Fruit fly (Drosophila melanogaster) whole organism, prepupa: ENCODE results near the gene CG17930.
A peak's percentile ranks its signal among the peaks of the same experiment; 100 is the strongest.

ENCODE experiments used
- Blimp-1 ChIP-seq: fragments of 200-800 bp; sonication (Bioruptor generic); optimal IDR thresholded peaks from 3 replicates; lab custom pipeline; 2017; ENCODE audit warnings: missing biosample characterization, missing genetic modification characterization, mild to moderate bottlenecking, moderate library complexity, missing genetic modification reagents
- CG11294 ChIP-seq: fragments of 200-800 bp; sonication (Bioruptor generic); IDR thresholded peaks from 2 replicates; pipeline ENCODE4 v1.3.6; 2022; ENCODE audit warnings: missing biosample characterization, missing genetic modification characterization
- CG11762 ChIP-seq: fragments of 200-800 bp; sonication (Bioruptor generic); optimal IDR thresholded peaks from 3 replicates; lab custom pipeline; 2016; ENCODE audit warnings: missing biosample characterization, missing genetic modification characterization; ENCODE audit not compliant: insufficient read depth
- CG11902 ChIP-seq: fragments of 200-800 bp; sonication (Bioruptor generic); optimal IDR thresholded peaks from 3 replicates; lab custom pipeline; 2016; ENCODE audit warnings: missing biosample characterization, missing genetic modification characterization
- CG1621 ChIP-seq: fragments of 200-800 bp; sonication (Bioruptor generic); optimal IDR thresholded peaks from 3 replicates; lab custom pipeline; 2018; ENCODE audit warnings: missing biosample characterization, mild to moderate bottlenecking, missing genetic modification characterization
- CG16779 ChIP-seq: fragments of 200-800 bp; sonication (Bioruptor generic); optimal IDR thresholded peaks from 3 replicates; lab custom pipeline; 2017; ENCODE audit warnings: missing biosample characterization, mild to moderate bottlenecking, missing genetic modification characterization
- CG31627 ChIP-seq: fragments of 200-800 bp; sonication (Bioruptor generic); optimal IDR thresholded peaks from 3 replicates; lab custom pipeline; 2016; ENCODE audit warnings: missing biosample characterization, missing genetic modification characterization
- CG32006 ChIP-seq: fragments of 200-800 bp; sonication (Bioruptor generic); optimal IDR thresholded peaks from 3 replicates; lab custom pipeline; 2017; ENCODE audit warnings: missing biosample characterization, mild to moderate bottlenecking, missing genetic modification characterization
- CG34406 ChIP-seq: fragments of 200-800 bp; sonication (Bioruptor generic); optimal IDR thresholded peaks from 3 replicates; lab custom pipeline; 2016; ENCODE audit warnings: missing biosample characterization, missing genetic modification characterization
- CG3919 ChIP-seq: fragments of 200-800 bp; sonication (Bioruptor generic); optimal IDR thresholded peaks from 3 replicates; lab custom pipeline; 2016; ENCODE audit warnings: missing biosample characterization, missing genetic modification characterization
- CG6163 ChIP-seq: fragments of 200-800 bp; sonication (Bioruptor generic); IDR thresholded peaks from 3 replicates; pipeline ENCODE4 v1.3.6; 2022; ENCODE audit warnings: missing biosample characterization, missing genetic modification characterization
- CG6276 ChIP-seq: fragments of 200-800 bp; sonication (Bioruptor generic); optimal IDR thresholded peaks from 2 replicates; lab custom pipeline; 2017; ENCODE audit warnings: missing biosample characterization, mild to moderate bottlenecking, missing genetic modification characterization
- CG7368 ChIP-seq: fragments of 200-800 bp; sonication (Bioruptor generic); optimal IDR thresholded peaks from 3 replicates; lab custom pipeline; 2016; ENCODE audit warnings: missing biosample characterization, missing genetic modification characterization
- CG9139 ChIP-seq: fragments of 200-800 bp; sonication (Bioruptor generic); optimal IDR thresholded peaks from 3 replicates; lab custom pipeline; 2017; ENCODE audit warnings: missing biosample characterization, mild to moderate bottlenecking, missing genetic modification characterization
- Eip78C ChIP-seq: fragments of 200-800 bp; sonication (Bioruptor generic); peaks from one replicate; lab custom pipeline; 2016; ENCODE audit warnings: missing biosample characterization, missing genetic modification characterization
- Ets96B ChIP-seq: fragments of 200-800 bp; optimal IDR thresholded peaks from 2 replicates; lab custom pipeline; 2019; ENCODE audit warnings: missing biosample characterization, mild to moderate bottlenecking, missing genetic modification characterization, moderate library complexity
- Gug ChIP-seq: fragments of 200-800 bp; sonication (Bioruptor generic); IDR thresholded peaks from 2 replicates; pipeline ENCODE4 v1.3.6; 2022; ENCODE audit warnings: missing biosample characterization, missing genetic modification characterization
- Hr38 ChIP-seq: sonication (Bioruptor generic); optimal IDR thresholded peaks from 2 replicates; lab custom pipeline; 2016; ENCODE audit warnings: missing biosample characterization, missing genetic modification characterization
- Hr39 ChIP-seq: fragments of 200-800 bp; sonication (Bioruptor generic); optimal IDR thresholded peaks from 2 replicates; lab custom pipeline; 2016; ENCODE audit warnings: missing biosample characterization, missing genetic modification characterization
- Hr4 ChIP-seq: fragments of 200-800 bp; sonication (Bioruptor generic); optimal IDR thresholded peaks from 3 replicates; lab custom pipeline; 2016; ENCODE audit warnings: missing biosample characterization, missing genetic modification characterization
- OdsH ChIP-seq: fragments of 200-800 bp; sonication (Bioruptor generic); optimal IDR thresholded peaks from 3 replicates; lab custom pipeline; 2016; ENCODE audit warnings: missing biosample characterization, missing genetic modification characterization
- Smox ChIP-seq: fragments of 200-800 bp; sonication (Bioruptor generic); optimal IDR thresholded peaks from 3 replicates; lab custom pipeline; 2016; ENCODE audit warnings: missing biosample characterization, missing genetic modification characterization
- Sox102F ChIP-seq: fragments of 200-800 bp; sonication (Bioruptor generic); optimal IDR thresholded peaks from 2 replicates; lab custom pipeline; 2016; ENCODE audit warnings: missing biosample characterization, mild to moderate bottlenecking, missing genetic modification characterization
- Sox14 ChIP-seq: fragments of 200-800 bp; sonication (Bioruptor generic); optimal IDR thresholded peaks from 3 replicates; lab custom pipeline; 2016; ENCODE audit warnings: missing biosample characterization, missing genetic modification characterization
- Sox15 ChIP-seq: fragments of 200-800 bp; sonication (Bioruptor generic); optimal IDR thresholded peaks from 3 replicates; lab custom pipeline; 2016; ENCODE audit warnings: missing biosample characterization, missing genetic modification characterization
- achi ChIP-seq: fragments of 200-800 bp; sonication (Bioruptor generic); optimal IDR thresholded peaks from 3 replicates; lab custom pipeline; 2016; ENCODE audit warnings: missing biosample characterization, missing genetic modification characterization
- acj6 ChIP-seq: fragments of 200-800 bp; sonication (Bioruptor generic); optimal IDR thresholded peaks from 3 replicates; lab custom pipeline; 2016; ENCODE audit warnings: missing biosample characterization, missing genetic modification characterization
- cyc ChIP-seq: fragments of 200-800 bp; sonication (Bioruptor generic); optimal IDR thresholded peaks from 3 replicates; lab custom pipeline; 2016; ENCODE audit warnings: missing biosample characterization, missing genetic modification characterization
- dac ChIP-seq: fragments of 200-800 bp; sonication (Bioruptor generic); optimal IDR thresholded peaks from 2 replicates; lab custom pipeline; 2017; ENCODE audit warnings: missing biosample characterization, mild to moderate bottlenecking, missing genetic modification characterization
- dsx ChIP-seq: fragments of 200-800 bp; optimal IDR thresholded peaks from 3 replicates; lab custom pipeline; 2019; ENCODE audit warnings: missing biosample characterization, mild to moderate bottlenecking, missing genetic modification characterization, moderate library complexity; ENCODE audit not compliant: poor library complexity, severe bottlenecking
- eg ChIP-seq: fragments of 200-800 bp; sonication (Bioruptor generic); IDR thresholded peaks from 3 replicates; pipeline ENCODE4 v1.3.6; 2022; ENCODE audit warnings: missing biosample characterization, missing genetic modification characterization
- esn ChIP-seq: fragments of 200-800 bp; sonication (Bioruptor generic); optimal IDR thresholded peaks from 2 replicates; lab custom pipeline; 2016; ENCODE audit warnings: missing biosample characterization, mild to moderate bottlenecking, missing genetic modification characterization, moderate library complexity
- fd59A ChIP-seq: fragments of 200-800 bp; sonication (Bioruptor generic); optimal IDR thresholded peaks from 2 replicates; lab custom pipeline; 2017; ENCODE audit warnings: missing biosample characterization, mild to moderate bottlenecking, missing genetic modification characterization, missing genetic modification reagents
- fd85E ChIP-seq: fragments of 200-800 bp; sonication (Bioruptor generic); optimal IDR thresholded peaks from 3 replicates; lab custom pipeline; 2016; ENCODE audit warnings: missing biosample characterization, missing genetic modification characterization
- fkh ChIP-seq: fragments of 200-800 bp; sonication (Bioruptor generic); optimal IDR thresholded peaks from 3 replicates; lab custom pipeline; 2017; ENCODE audit warnings: missing biosample characterization, mild to moderate bottlenecking, missing genetic modification characterization, moderate library complexity
- net ChIP-seq: fragments of 200-800 bp; sonication (Bioruptor generic); optimal IDR thresholded peaks from 3 replicates; lab custom pipeline; 2016; ENCODE audit warnings: missing biosample characterization, missing genetic modification characterization
- pdm3 ChIP-seq: fragments of 200-800 bp; sonication (Bioruptor generic); optimal IDR thresholded peaks from 3 replicates; lab custom pipeline; 2016; ENCODE audit warnings: missing biosample characterization, missing genetic modification characterization
- salr ChIP-seq, 2 experiments: fragments of 200-800 bp; sonication (Bioruptor generic); optimal IDR thresholded peaks; 3 replicates each; lab custom pipeline; 2016 to 2018; ENCODE audit warnings: missing biosample characterization in 2 of 2, missing genetic modification characterization in 2 of 2, mild to moderate bottlenecking in 1 of 2
- spab ChIP-seq: fragments of 200-800 bp; sonication (Bioruptor generic); optimal IDR thresholded peaks from 2 replicates; lab custom pipeline; 2017; ENCODE audit warnings: missing biosample characterization, mild to moderate bottlenecking, missing genetic modification characterization, missing genetic modification reagents
- ss ChIP-seq, 2 experiments: fragments of 200-800 bp; sonication (Bioruptor generic); optimal IDR thresholded peaks; 2 replicates in 1 of 2; 3 replicates in 1 of 2; lab custom pipeline; 2017 to 2018; ENCODE audit warnings: mild to moderate bottlenecking in 2 of 2, missing biosample characterization in 2 of 2, missing genetic modification characterization in 2 of 2, moderate library complexity in 1 of 2
- svp ChIP-seq: fragments of 200-800 bp; sonication (Bioruptor generic); peaks from one replicate; lab custom pipeline; 2016; ENCODE audit warnings: missing biosample characterization, missing genetic modification characterization
- topi ChIP-seq: fragments of 200-800 bp; sonication (Bioruptor generic); optimal IDR thresholded peaks from 3 replicates; lab custom pipeline; 2016; ENCODE audit warnings: missing biosample characterization, missing genetic modification characterization
- vri ChIP-seq: fragments of 200-800 bp; sonication (Bioruptor generic); optimal IDR thresholded peaks from 3 replicates; lab custom pipeline; 2016; ENCODE audit warnings: missing biosample characterization, mild to moderate bottlenecking, missing genetic modification characterization

CG17930 gene

dm6 chr3R:16341817-16342374, 14.2 kb downstream of the CG17930 start, which contains the start of the genes SF2 and pad (continued):
- TF ChIP-seq dsx: peak; percentile 79
- TF ChIP-seq CG1621 (tag; lab: Kevin White, UChicago): peak; percentile 26
- TF ChIP-seq Sox15 (GFP tag; lab: Kevin White, UChicago): peak; percentile 69
- no peak for TF ChIP-seq Smox (GFP tag; lab: Kevin White, UChicago)
- TF ChIP-seq Hr39: peak; percentile 85

- TF ChIP-seq fkh: peak; percentile 53
- no peak for TF ChIP-seq CG11762
- no peak for TF ChIP-seq CG6163 (GFP tag; lab: Robert Waterston, UW)
- TF ChIP-seq Gug (GFP tag; lab: Robert Waterston, UW): no peak
- no peak for TF ChIP-seq Sox15 (GFP tag; lab: Kevin White, UChicago)
- TF ChIP-seq, all 60 proteins: peak for 1
Observed at dm6 chr3R:16347626-16348264, 20.1 kb downstream of the CG17930 start.

- no peak for TF ChIP-seq esn (GFP tag; lab: Kevin White, UChicago)
- no peak for TF ChIP-seq cyc (GFP tag; lab: Kevin White, UChicago)
- TF ChIP-seq CG6163 (GFP tag; lab: Robert Waterston, UW): no peak
- no peak for TF ChIP-seq CG34406 (GFP tag; lab: Kevin White, UChicago)
- TF ChIP-seq dac (GFP tag; lab: Kevin White, UChicago): no peak
- no peak for TF ChIP-seq CG9139 (GFP tag; lab: Kevin White, UChicago)
- TF ChIP-seq svp (GFP tag; lab: Kevin White, UChicago): no peak
- no peak for TF ChIP-seq CG11294
- no peak for TF ChIP-seq eg (GFP tag; lab: Robert Waterston, UW)
- TF ChIP-seq CG11762: no peak
- no peak for TF ChIP-seq net (GFP tag; lab: Kevin White, UChicago)
- TF ChIP-seq salr (GFP tag; optimal IDR thresholded peaks at IDR 0.05; lab: Kevin White, UChicago): no peak
- no peak for TF ChIP-seq spab (GFP tag; lab: Kevin White, UChicago)
- TF ChIP-seq Ets96B (tag; lab: Kevin White, UChicago): no peak
- TF ChIP-seq Sox102F (GFP tag; lab: Kevin White, UChicago): no peak
- TF ChIP-seq, all 60 proteins: peak for 0
Observed at dm6 chr3R:16348289-16348688, 20.6 kb downstream of the CG17930 start.

dm6 chr3R:16349111-16349655, 21.5 kb downstream of the CG17930 start, which contains the start of the genes CG14879 and Manf:
TSS of gene CG14879 (minus strand) at chr3R:16349226.
TSS of gene Manf (plus strand) at chr3R:16349404.
- TF ChIP-seq topi (peak; percentile 2), svp (GFP tag; lab: Kevin White, UChicago) (no peak), CG31627 (no peak), esn (GFP tag; lab: Kevin White, UChicago) (no peak), CG3919 (no peak), CG11294 (no peak), CG32006 (no peak), Sox14 (GFP tag; lab: Kevin White, UChicago) (no peak), salr (GFP tag; optimal IDR thresholded peaks at IDR 0.05; lab: Kevin White, UChicago) (no peak), fkh (peak; percentile 63), CG16779 (tag; lab: Kevin White, UChicago) (no peak), Hr4 (GFP tag; lab: Kevin White, UChicago) (no peak), Sox102F (GFP tag; lab: Kevin White, UChicago) (no peak), CG7368 (GFP tag; lab: Kevin White, UChicago) (no peak), CG11902 (GFP tag; lab: Kevin White, UChicago) (no peak), Hr38 (GFP tag; lab: Kevin White, UChicago) (no peak), net (GFP tag; lab: Kevin White, UChicago) (no peak), fd85E (GFP tag; lab: Kevin White, UChicago) (no peak), CG6276 (GFP tag; lab: Kevin White, UChicago) (no peak), acj6 (GFP tag; lab: Kevin White, UChicago) (no peak), fd59A (no peak), vri (GFP tag; lab: Kevin White, UChicago) (no peak), dac (GFP tag; lab: Kevin White, UChicago) (no peak), ss (GFP tag; optimal IDR thresholded peaks at IDR 0.05; lab: Kevin White, UChicago) (no peak), Hr39 (no peak), achi (GFP tag; lab: Kevin White, UChicago) (no peak), CG1621 (tag; lab: Kevin White, UChicago) (peak; percentile 97), Eip78C (GFP tag; lab: Kevin White, UChicago) (peak; percentile 28), pdm3 (GFP tag; lab: Kevin White, UChicago) (no peak), Blimp-1 (no peak), Smox (GFP tag; lab: Kevin White, UChicago) (no peak), OdsH (GFP tag; lab: Kevin White, UChicago) (no peak)
